Fruit fly (Drosophila melanogaster): ENCODE results near the gene Gr63a.

- TF ChIP-seq pan (optimal IDR thresholded peaks at IDR 0.05): no peak
- no peak for TF ChIP-seq CG8478 (optimal IDR thresholded peaks at IDR 0.05)
- TF ChIP-seq psq (optimal IDR thresholded peaks at IDR 0.05): no peak
- no peak for TF ChIP-seq Dll (optimal IDR thresholded peaks at IDR 0.05)
- no peak for TF ChIP-seq usp (GFP tag; optimal IDR thresholded peaks at IDR 0.05)
- no peak for TF ChIP-seq EcR (GFP tag; optimal IDR thresholded peaks at IDR 0.05)
These were observed 9.0 kb downstream of the Gr63a start for dm6 chr3L:3887392-3887791.
